Fruit fly (Drosophila melanogaster) whole organism, wandering third instar larva: ENCODE data around the gene CG14722.

ENCODE experiments used
- CG9705 ChIP-seq: fragments of 200-800 bp; sonication (Bioruptor generic); optimal IDR thresholded peaks from 2 replicates; lab custom pipeline; 2018; ENCODE audit warnings: missing biosample characterization, mild to moderate bottlenecking, missing genetic modification characterization
- fru ChIP-seq: fragments of 200-800 bp; sonication (Bioruptor generic); optimal IDR thresholded peaks from 3 replicates; lab custom pipeline; 2016; ENCODE audit warnings: missing biosample characterization, mild to moderate bottlenecking, missing genetic modification characterization
- jim ChIP-seq: fragments of 175-275, 200-325 bp; sonication (Bioruptor generic); optimal IDR thresholded peaks from 2 replicates; lab custom pipeline; 2016; ENCODE audit warnings: missing biosample characterization, mild to moderate bottlenecking, missing genetic modification characterization
- psq ChIP-seq: fragments of 200-800 bp; sonication (Bioruptor generic); optimal IDR thresholded peaks from 3 replicates; lab custom pipeline; 2017; ENCODE audit warnings: missing biosample characterization, mild to moderate bottlenecking, missing genetic modification characterization, moderate library complexity

- no peak for TF ChIP-seq jim
- TF ChIP-seq CG9705 (GFP tag; lab: Kevin White, UChicago), result no peak
- TF ChIP-seq fru, result no peak
- TF ChIP-seq psq (GFP tag; lab: Kevin White, UChicago), result no peak
Measured at dm6 chr3R:11711376-11711775, 30.3 kb upstream of the CG14722 start, which contains the start of gene CG14720.
